Worm (Caenorhabditis elegans) whole organism, young adult: ENCODE data around the gene T10B5.3.

Experiments used
- B0019.2 ChIP-seq: fragments of 200-800 bp; sonication (Bioruptor generic); conservative IDR thresholded peaks from 2 replicates; pipeline ENCODE4 v1.3.6; 2022; ENCODE audit warnings: missing genetic modification reagents, missing genetic modification characterization, missing compliant biosample characterization
- B0035.1 ChIP-seq: sonication (generic microtip); optimal IDR thresholded peaks from 2 replicates; lab custom pipeline; 2016; ENCODE audit warnings: missing genetic modification characterization, mild to moderate bottlenecking, missing compliant biosample characterization, missing genotype, missing genetic modification reagents
- D2030.7 ChIP-seq: fragments of 200-800 bp; sonication (Bioruptor generic); IDR thresholded peaks from 2 replicates; pipeline ENCODE4 v1.3.6; 2022; ENCODE audit warnings: missing genetic modification reagents, missing genetic modification characterization, missing compliant biosample characterization
- F39B2.1 ChIP-seq: fragments of 200-800 bp; sonication (Bioruptor generic); IDR thresholded peaks from 2 replicates; pipeline ENCODE4 v1.3.6; 2022; ENCODE audit warnings: missing genetic modification reagents, missing genetic modification characterization, missing compliant biosample characterization
- F57A8.1 ChIP-seq: fragments of 200-800 bp; sonication (Bioruptor generic); optimal IDR thresholded peaks from 2 replicates; lab custom pipeline; 2018; ENCODE audit warnings: mild to moderate bottlenecking, missing genetic modification characterization, moderate library complexity, missing compliant biosample characterization
- F57C9.4 ChIP-seq: sonication (generic microtip); optimal IDR thresholded peaks from 2 replicates; lab custom pipeline; 2017; ENCODE audit warnings: mild to moderate bottlenecking, missing genetic modification characterization, missing compliant biosample characterization
- T07F8.4 ChIP-seq: sonication (generic microtip); optimal IDR thresholded peaks from 2 replicates; lab custom pipeline; 2016; ENCODE audit warnings: mild to moderate bottlenecking, missing genetic modification characterization, moderate library complexity, missing compliant biosample characterization
- Y67H2A.10 ChIP-seq: fragments of 200-800 bp; sonication (Bioruptor generic); conservative IDR thresholded peaks from 2 replicates; pipeline ENCODE4 v1.3.6; 2022; ENCODE audit warnings: missing genetic modification reagents, missing genetic modification characterization, missing compliant biosample characterization
- ama-1 ChIP-seq, 3 experiments: fragments of 150-350 bp in 1 of 3; sonication (generic microtip) in 2 of 3; optimal IDR thresholded peaks; 2 replicates each; lab custom pipeline; 2014 to 2018; ENCODE audit warnings: missing biosample characterization in 2 of 3, missing genetic modification characterization in 2 of 3, missing genetic modification reagents in 2 of 3
- athp-1 ChIP-seq: sonication (generic microtip); optimal IDR thresholded peaks from 2 replicates; lab custom pipeline; 2017; ENCODE audit warnings: mild to moderate bottlenecking, missing genetic modification characterization, missing compliant biosample characterization
- attf-3 ChIP-seq: fragments of 200-800 bp; sonication (Bioruptor generic); conservative IDR thresholded peaks from 2 replicates; pipeline ENCODE4 v1.3.6; 2022; ENCODE audit warnings: missing genetic modification reagents, missing genetic modification characterization, missing compliant biosample characterization
- attf-5 ChIP-seq: fragments of 200-800 bp; sonication (Bioruptor generic); optimal IDR thresholded peaks from 2 replicates; lab custom pipeline; 2018; ENCODE audit warnings: mild to moderate bottlenecking, missing genetic modification characterization, missing compliant biosample characterization
- bed-1 ChIP-seq: fragments of 200-800 bp; sonication (Bioruptor generic); IDR thresholded peaks from 2 replicates; pipeline ENCODE4 v1.3.6; 2022; ENCODE audit warnings: missing genetic modification reagents, missing genetic modification characterization, missing compliant biosample characterization
- ceh-79 ChIP-seq: sonication (generic microtip); optimal IDR thresholded peaks from 2 replicates; lab custom pipeline; 2017; ENCODE audit warnings: mild to moderate bottlenecking, missing genetic modification characterization, missing compliant biosample characterization
- chd-7 ChIP-seq: sonication (generic microtip); optimal IDR thresholded peaks from 2 replicates; lab custom pipeline; 2016; ENCODE audit warnings: mild to moderate bottlenecking, missing genetic modification characterization, moderate library complexity, missing compliant biosample characterization
- dox-1 ChIP-seq: fragments of 200-800 bp; sonication (Bioruptor generic); IDR thresholded peaks from 2 replicates; pipeline ENCODE4 v1.3.6; 2022; ENCODE audit warnings: missing genetic modification reagents, missing genetic modification characterization, missing compliant biosample characterization
- egl-44 ChIP-seq: fragments of 200-800 bp; sonication (Bioruptor generic); IDR thresholded peaks from 2 replicates; pipeline ENCODE4 v1.3.6; 2022; ENCODE audit warnings: missing genetic modification reagents, missing genetic modification characterization, missing compliant biosample characterization
- ets-4 ChIP-seq: fragments of 200-800 bp; sonication (Bioruptor generic); optimal IDR thresholded peaks from 2 replicates; lab custom pipeline; 2018; ENCODE audit warnings: mild to moderate bottlenecking, missing genetic modification characterization, missing compliant biosample characterization
- him-1 ChIP-seq: sonication (generic microtip); optimal IDR thresholded peaks from 2 replicates; lab custom pipeline; 2016; ENCODE audit warnings: missing genotype, missing genetic modification reagents, missing genetic modification characterization, missing compliant biosample characterization
- hlh-12 ChIP-seq: sonication (generic microtip); optimal IDR thresholded peaks from 2 replicates; lab custom pipeline; 2016; ENCODE audit warnings: missing genetic modification characterization, missing compliant biosample characterization
- hmg-20 ChIP-seq: fragments of 200-800 bp; sonication (Bioruptor generic); IDR thresholded peaks from 2 replicates; pipeline ENCODE4 v1.3.6; 2022; ENCODE audit warnings: missing genetic modification reagents, missing genetic modification characterization, missing compliant biosample characterization
- lin-35 ChIP-seq, 3 experiments: fragments of 150-350 bp in 2 of 3; sonication (generic microtip) in 1 of 3; optimal IDR thresholded peaks; 2 replicates each; lab custom pipeline; 2014 to 2018; ENCODE audit warnings: missing biosample characterization in 3 of 3, missing genetic modification characterization in 3 of 3, missing genetic modification reagents in 3 of 3
- lir-1 ChIP-seq: fragments of 200-800 bp; sonication (Bioruptor generic); conservative IDR thresholded peaks from 2 replicates; pipeline ENCODE4 v1.3.6; 2022; ENCODE audit warnings: missing genetic modification reagents, missing genetic modification characterization, missing compliant biosample characterization
- lsl-1 ChIP-seq: fragments of 200-800 bp; sonication (Bioruptor generic); optimal IDR thresholded peaks from 2 replicates; lab custom pipeline; 2018; ENCODE audit warnings: mild to moderate bottlenecking, missing genetic modification characterization, moderate library complexity, missing compliant biosample characterization
- madf-10 ChIP-seq: sonication (generic microtip); optimal IDR thresholded peaks from 2 replicates; lab custom pipeline; 2016; ENCODE audit warnings: mild to moderate bottlenecking, missing genetic modification characterization, missing compliant biosample characterization
- madf-3 ChIP-seq: fragments of 200-800 bp; sonication (Bioruptor generic); IDR thresholded peaks from 2 replicates; pipeline ENCODE4 v1.3.6; 2022; ENCODE audit warnings: missing genetic modification reagents, missing genetic modification characterization, missing compliant biosample characterization
- madf-6 ChIP-seq: fragments of 200-800 bp; sonication (Bioruptor generic); IDR thresholded peaks from 2 replicates; pipeline ENCODE4 v1.3.6; 2022; ENCODE audit warnings: missing genetic modification reagents, missing genetic modification characterization, missing compliant biosample characterization
- madf-8 ChIP-seq: fragments of 200-800 bp; sonication (Bioruptor generic); conservative IDR thresholded peaks from 2 replicates; pipeline ENCODE4 v1.3.6; 2022; ENCODE audit warnings: missing genetic modification reagents, missing genetic modification characterization, missing compliant biosample characterization
- mes-4 ChIP-seq: sonication (generic microtip); optimal IDR thresholded peaks from 2 replicates; lab custom pipeline; 2016; ENCODE audit warnings: missing genotype, missing genetic modification characterization, missing compliant biosample characterization
- mxl-1 ChIP-seq: sonication (generic microtip); optimal IDR thresholded peaks from 2 replicates; lab custom pipeline; 2016; ENCODE audit warnings: missing genetic modification characterization, missing compliant biosample characterization
- nfya-2 ChIP-seq: fragments of 200-800 bp; sonication (Bioruptor generic); IDR thresholded peaks from 2 replicates; pipeline ENCODE4 v1.3.6; 2022; ENCODE audit warnings: missing genetic modification reagents, missing genetic modification characterization, missing compliant biosample characterization
- nhr-179 ChIP-seq: sonication (generic microtip); optimal IDR thresholded peaks from 2 replicates; lab custom pipeline; 2016; ENCODE audit warnings: mild to moderate bottlenecking, missing genetic modification characterization, missing compliant biosample characterization
- nhr-80 ChIP-seq: sonication (generic microtip); optimal IDR thresholded peaks from 2 replicates; lab custom pipeline; 2016; ENCODE audit warnings: missing genetic modification characterization, missing compliant biosample characterization
- nhr-90 ChIP-seq: sonication (generic microtip); optimal IDR thresholded peaks from 2 replicates; lab custom pipeline; 2016; ENCODE audit warnings: missing genotype, mild to moderate bottlenecking, missing genetic modification characterization, missing compliant biosample characterization
- pbrm-1 ChIP-seq: fragments of 200-800 bp; sonication (Bioruptor generic); IDR thresholded peaks from 2 replicates; pipeline ENCODE4 v1.3.6; 2022; ENCODE audit warnings: missing genetic modification reagents, missing genetic modification characterization, missing compliant biosample characterization
- rec-8 ChIP-seq, 2 experiments: sonication (generic microtip); optimal IDR thresholded peaks; 2 replicates each; lab custom pipeline; 2016; ENCODE audit warnings: mild to moderate bottlenecking in 2 of 2, missing genetic modification characterization in 2 of 2, missing genetic modification reagents in 2 of 2, missing genotype in 2 of 2, missing biosample characterization in 1 of 2, missing compliant biosample characterization in 1 of 2, moderate library complexity in 1 of 2
- sea-2 ChIP-seq: fragments of 200-800 bp; sonication (Bioruptor generic); IDR thresholded peaks from 2 replicates; pipeline ENCODE4 v1.3.6; 2022; ENCODE audit warnings: missing genetic modification characterization, missing compliant biosample characterization
- snpc-4 ChIP-seq, 5 experiments: fragments of 150-350 bp in 1 of 5; sonication (generic microtip) in 4 of 5; optimal IDR thresholded peaks; 2 replicates each; lab custom pipeline; 2014 to 2018; ENCODE audit warnings: missing genetic modification characterization in 5 of 5, missing biosample characterization in 3 of 5, antibody characterized with exemption in 2 of 5, mild to moderate bottlenecking in 2 of 5, missing compliant biosample characterization in 2 of 5, missing genotype in 2 of 5, moderate library complexity in 2 of 5, missing genetic modification reagents in 1 of 5
- tbp1 ChIP-seq: fragments of 200-800 bp; sonication (Bioruptor generic); optimal IDR thresholded peaks from 2 replicates; lab custom pipeline; 2018; ENCODE audit warnings: mild to moderate bottlenecking, missing genetic modification characterization, missing compliant biosample characterization
- tlf-1 ChIP-seq: fragments of 200-800 bp; sonication (Bioruptor generic); optimal IDR thresholded peaks from 2 replicates; lab custom pipeline; 2018; ENCODE audit warnings: mild to moderate bottlenecking, missing genetic modification characterization, missing compliant biosample characterization
- unc-130 ChIP-seq: sonication (generic microtip); optimal IDR thresholded peaks from 2 replicates; lab custom pipeline; 2016; ENCODE audit warnings: missing genetic modification reagents, missing genetic modification characterization, missing compliant biosample characterization
- unc-62 ChIP-seq: fragments of 150-350 bp; optimal IDR thresholded peaks from 2 replicates; lab custom pipeline; 2014; ENCODE audit warnings: missing biosample characterization, missing genetic modification reagents, missing genetic modification characterization
- zfh-2 ChIP-seq: fragments of 200-800 bp; sonication (Bioruptor generic); conservative IDR thresholded peaks from 2 replicates; pipeline ENCODE4 v1.3.6; 2022; ENCODE audit warnings: missing genetic modification reagents, missing genetic modification characterization, missing compliant biosample characterization
- zim-3 ChIP-seq: sonication (generic microtip); optimal IDR thresholded peaks from 2 replicates; lab custom pipeline; 2017; ENCODE audit warnings: mild to moderate bottlenecking, missing genetic modification characterization, moderate library complexity, missing compliant biosample characterization
- ztf-18 ChIP-seq: sonication (generic microtip); optimal IDR thresholded peaks from 2 replicates; lab custom pipeline; 2016; ENCODE audit warnings: missing genotype, mild to moderate bottlenecking, missing genetic modification characterization, missing compliant biosample characterization
- ztf-22 ChIP-seq: fragments of 200-800 bp; sonication (Bioruptor generic); optimal IDR thresholded peaks from 2 replicates; lab custom pipeline; 2018; ENCODE audit warnings: mild to moderate bottlenecking, missing genetic modification characterization, moderate library complexity, missing compliant biosample characterization
- ztf-28 ChIP-seq: fragments of 200-800 bp; sonication (Bioruptor generic); IDR thresholded peaks from 2 replicates; pipeline ENCODE4 v1.3.6; 2022; ENCODE audit warnings: missing genetic modification reagents, missing genetic modification characterization, missing compliant biosample characterization

The T10B5.3 gene

DNA sequence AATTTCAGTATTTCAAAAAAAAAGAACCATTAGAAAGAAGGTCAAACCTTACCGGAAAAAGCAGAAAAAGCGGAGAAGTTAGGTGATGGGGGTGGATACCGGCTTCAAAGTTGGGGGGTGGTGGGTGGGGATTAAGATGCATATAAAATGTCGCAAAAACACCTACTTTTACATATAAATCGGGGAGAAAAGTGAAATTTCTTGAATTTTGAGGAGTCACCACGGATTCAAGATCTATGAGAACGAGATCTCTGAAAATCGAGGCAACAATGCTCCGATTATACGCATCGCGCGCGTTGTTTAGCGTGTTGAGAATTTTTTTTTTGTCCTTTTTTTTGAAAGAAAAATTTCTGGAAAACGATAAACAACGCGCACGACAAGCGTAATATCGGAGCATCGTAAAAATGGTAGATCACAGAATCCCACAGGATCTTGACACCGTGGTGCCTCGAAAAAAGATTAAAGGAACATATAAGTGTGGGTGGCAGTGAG lies 6.0 kb upstream of the T10B5.3 start (continued):
- TF ChIP-seq rec-8 (tag; optimal IDR thresholded peaks at IDR 0.05; lab: Kevin White, UChicago) (peak in 1 of 2 experiments; percentile 33), B0035.1 (tag; lab: Kevin White, UChicago) (no peak), hlh-12 (tag; lab: Kevin White, UChicago) (no peak), tlf-1 (GFP tag; lab: Kevin White, UChicago) (peak; percentile 54), mxl-1 (tag; lab: Kevin White, UChicago) (peak; percentile 9), attf-3 (GFP tag; lab: Robert Waterston, UW) (peak; percentile 64), madf-6 (peak; percentile 74), B0019.2 (GFP tag; lab: Robert Waterston, UW) (no peak; the same call in 1 of the 2 replicates), D2030.7 (GFP tag; lab: Robert Waterston, UW) (peak; percentile 68), unc-62 (GFP tag; lab: Kevin White, UChicago) (no peak), ztf-22 (GFP tag; lab: Kevin White, UChicago) (no peak), mes-4 (no peak), snpc-4 (GFP tag; optimal IDR thresholded peaks at IDR 0.05; lab: Kevin White, UChicago) (peak; percentile 8), snpc-4 (tag; optimal IDR thresholded peaks at IDR 0.05; lab: Kevin White, UChicago) (peak in 2 of 4 experiments; percentile 15 to 17), lir-1 (GFP tag; lab: Robert Waterston, UW) (no peak), ceh-79 (peak; percentile 98), nfya-2 (no peak), ztf-18 (tag; lab: Kevin White, UChicago) (no peak), zim-3 (tag; lab: Kevin White, UChicago) (peak; percentile 82), lin-35 (GFP tag; optimal IDR thresholded peaks at IDR 0.05; lab: Kevin White, UChicago) (no peak), nhr-90 (tag; lab: Kevin White, UChicago) (no peak), F39B2.1 (peak; percentile 21; the same call in 1 of the 2 replicates), madf-8 (GFP tag; lab: Robert Waterston, UW) (no peak), F57A8.1 (GFP tag; lab: Kevin White, UChicago) (no peak), T07F8.4 (tag; lab: Kevin White, UChicago) (no peak), him-1 (tag; lab: Kevin White, UChicago) (peak; percentile 60), F57C9.4 (tag; lab: Kevin White, UChicago) (peak; percentile 94), madf-3 (GFP tag; lab: Robert Waterston, UW) (peak; percentile 61; the same call in 1 of the 2 replicates), unc-130 (GFP tag; lab: Kevin White, UChicago) (no peak), lsl-1 (GFP tag; lab: Kevin White, UChicago) (peak; percentile 46), bed-1 (no peak), pbrm-1 (peak; percentile 67; the same call in 1 of the 2 replicates), egl-44 (GFP tag; lab: Robert Waterston, UW) (peak; percentile 32; the same call in 1 of the 2 replicates), athp-1 (tag; lab: Kevin White, UChicago) (peak; percentile 95), ama-1 (optimal IDR thresholded peaks at IDR 0.05; lab: Kevin White, UChicago) (no peak), ama-1 (GFP tag; optimal IDR thresholded peaks at IDR 0.05; lab: Kevin White, UChicago) (peak in 1 of 2 experiments; percentile 61), nhr-179 (tag; lab: Kevin White, UChicago) (no peak), madf-10 (peak; percentile 20), chd-7 (peak; percentile 91), Y67H2A.10 (GFP tag; lab: Robert Waterston, UW) (no peak), tbp1 (GFP tag; lab: Kevin White, UChicago) (peak; percentile 58), ztf-28 (0 out of 2 replicates have a peak, but pooled peaks have one; percentile 60), attf-5 (peak; percentile 27), ets-4 (GFP tag; lab: Kevin White, UChicago) (no peak), sea-2 (GFP tag; lab: Robert Waterston, UW) (no peak), zfh-2 (GFP tag; lab: Robert Waterston, UW) (no peak), hmg-20 (GFP tag; lab: Robert Waterston, UW) (no peak; the same call in 1 of the 2 replicates), nhr-80 (tag; lab: Kevin White, UChicago) (no peak), dox-1 (GFP tag; lab: Robert Waterston, UW) (peak; percentile 59)
